Fruit fly (Drosophila melanogaster): ENCODE data around the gene Glyp.

Glyp gene

dm6 chr2L:2161244-2162243 is 30.9 kb downstream of the Glyp start (continued):
- TF ChIP-seq CG31224 (GFP tag; IDR thresholded peaks at IDR 0.05): no peak
- no peak for TF ChIP-seq pfk (GFP tag; optimal IDR thresholded peaks at IDR 0.05)
- no peak for TF ChIP-seq scrt (GFP tag; optimal IDR thresholded peaks at IDR 0.05)
- no peak for TF ChIP-seq Dbx (GFP tag; IDR thresholded peaks at IDR 0.05)
- TF ChIP-seq fd64A (GFP tag; optimal IDR thresholded peaks at IDR 0.05): no peak
- 0 out of 2 replicates have a peak, but pooled peaks have one; percentile 6 for TF ChIP-seq onecut (GFP tag; IDR thresholded peaks at IDR 0.05)
- TF ChIP-seq D (optimal IDR thresholded peaks at IDR 0.05): peak; percentile 22
- TF ChIP-seq D (GFP tag; optimal IDR thresholded peaks at IDR 0.05): peak; percentile 56
- TF ChIP-seq slp2 (GFP tag; optimal IDR thresholded peaks at IDR 0.05): peak; percentile 31
- TF ChIP-seq CG7786 (GFP tag; optimal IDR thresholded peaks at IDR 0.05): no peak
- peak; percentile 99 for TF ChIP-seq Adf1 (GFP tag; IDR thresholded peaks at IDR 0.05)
- peak; percentile 2 for TF ChIP-seq Atf3 (GFP tag; optimal IDR thresholded peaks at IDR 0.05)
- no peak for TF ChIP-seq BtbVII (GFP tag; optimal IDR thresholded peaks at IDR 0.05)
- TF ChIP-seq CG4854 (GFP tag; optimal IDR thresholded peaks at IDR 0.05): no peak
- TF ChIP-seq sna (GFP tag; IDR thresholded peaks at IDR 0.05; ENCODE audit: partially characterized antibody): 0 out of 2 replicates have a peak, but pooled peaks have one; percentile 39
- no peak for TF ChIP-seq MESR4 (GFP tag; optimal IDR thresholded peaks at IDR 0.05)
- TF ChIP-seq pnt (GFP tag; optimal IDR thresholded peaks at IDR 0.05): peak; percentile 53
- peak; percentile 76 for TF ChIP-seq CG16815 (GFP tag; optimal IDR thresholded peaks at IDR 0.05)
- no peak for TF ChIP-seq Blimp-1 (GFP tag; optimal IDR thresholded peaks at IDR 0.05)
- TF ChIP-seq CG5245 (GFP tag; optimal IDR thresholded peaks at IDR 0.05): no peak
- TF ChIP-seq sug (tag; optimal IDR thresholded peaks at IDR 0.05): peak; percentile 67
- TF ChIP-seq Scr (GFP tag; IDR thresholded peaks at IDR 0.05; ENCODE audit: partially characterized antibody): peak; percentile 51
- no peak for TF ChIP-seq oc (tag; optimal IDR thresholded peaks at IDR 0.05)
- peak; percentile 53; the same call in 2 of the 3 replicates for TF ChIP-seq ken (GFP tag; IDR thresholded peaks at IDR 0.05)
- TF ChIP-seq CG13287 (GFP tag; IDR thresholded peaks at IDR 0.05; ENCODE audit: partially characterized antibody): no peak; the same call in 1 of the 2 replicates
- no peak for TF ChIP-seq Nf-YC (tag; optimal IDR thresholded peaks at IDR 0.05)
- no peak for TF ChIP-seq fru (optimal IDR thresholded peaks at IDR 0.05)
- no peak for TF ChIP-seq CG12236 (GFP tag; optimal IDR thresholded peaks at IDR 0.05)
- peak; percentile 79 for TF ChIP-seq CG7556 (GFP tag; optimal IDR thresholded peaks at IDR 0.05)
- peak; percentile 27 to 50 for TF ChIP-seq Pdp1 (GFP tag; optimal IDR thresholded peaks at IDR 0.05)
- no peak for TF ChIP-seq CG14050 (GFP tag; IDR thresholded peaks at IDR 0.05)
- no peak for TF ChIP-seq trh (GFP tag; optimal IDR thresholded peaks at IDR 0.05)
- no peak for TF ChIP-seq PHDP (tag; optimal IDR thresholded peaks at IDR 0.05)
- TF ChIP-seq CG17361 (GFP tag; IDR thresholded peaks at IDR 0.05): peak; percentile 86
- no peak for TF ChIP-seq CG12071 (GFP tag; optimal IDR thresholded peaks at IDR 0.05)
- TF ChIP-seq CG30403 (GFP tag; optimal IDR thresholded peaks at IDR 0.05): peak; percentile 73
- TF ChIP-seq Meics (GFP tag; optimal IDR thresholded peaks at IDR 0.05): peak; percentile 44
- TF ChIP-seq MTF-1 (GFP tag; optimal IDR thresholded peaks at IDR 0.05; ENCODE audit: borderline replicate concordance): no peak
- TF ChIP-seq CG6254 (GFP tag; optimal IDR thresholded peaks at IDR 0.05): no peak
- TF ChIP-seq ewg (GFP tag; optimal IDR thresholded peaks at IDR 0.05): peak; percentile 47
- peak; percentile 30 for TF ChIP-seq gcm2 (GFP tag; optimal IDR thresholded peaks at IDR 0.05)
- TF ChIP-seq mld (GFP tag; IDR thresholded peaks at IDR 0.05; ENCODE audit: partially characterized antibody): no peak
- peak; percentile 53; the same call in 1 of the 2 replicates for TF ChIP-seq sisA (GFP tag; IDR thresholded peaks at IDR 0.05)
- no peak for TF ChIP-seq Oaz (GFP tag; IDR thresholded peaks at IDR 0.05)
- TF ChIP-seq Gsc (GFP tag; IDR thresholded peaks at IDR 0.05): no peak
- TF ChIP-seq CG14667 (GFP tag; IDR thresholded peaks at IDR 0.05): no peak
- TF ChIP-seq CG10431 (GFP tag; optimal IDR thresholded peaks at IDR 0.05): no peak
- peak in 1 of 2 experiments; percentile 21 for TF ChIP-seq insv (GFP tag; optimal IDR thresholded peaks at IDR 0.05)
